Worm (Caenorhabditis elegans) whole organism, mixed stage, embryonic: ENCODE data around the gene thoc-5.

Source experiments
- M03D4.4 ChIP-seq: sonication (generic microtip); optimal IDR thresholded peaks from 2 replicates; lab custom pipeline; 2017; ENCODE audit warnings: mild to moderate bottlenecking, missing genetic modification characterization, missing compliant biosample characterization
- bed-3 ChIP-seq: fragments of 200-800 bp; sonication (Bioruptor generic); optimal IDR thresholded peaks from 3 replicates; lab custom pipeline; 2018; ENCODE audit warnings: mild to moderate bottlenecking, missing genetic modification characterization, moderate library complexity, missing compliant biosample characterization
- blmp-1 ChIP-seq: fragments of 150-350 bp; optimal IDR thresholded peaks from 2 replicates; lab custom pipeline; 2014; ENCODE audit warnings: missing biosample characterization, missing genetic modification characterization
- ceh-39 ChIP-seq: fragments of 150-350 bp; optimal IDR thresholded peaks from 2 replicates; lab custom pipeline; 2014; ENCODE audit warnings: missing biosample characterization, missing genetic modification characterization
- ceh-83 ChIP-seq: fragments of 200-800 bp; sonication (Bioruptor generic); optimal IDR thresholded peaks from 2 replicates; lab custom pipeline; 2018; ENCODE audit warnings: mild to moderate bottlenecking, missing genetic modification characterization, missing compliant biosample characterization
- cnd-1 ChIP-seq: fragments of 200-800 bp; sonication (Bioruptor generic); optimal IDR thresholded peaks from 2 replicates; lab custom pipeline; 2018; ENCODE audit warnings: mild to moderate bottlenecking, missing genetic modification characterization, missing compliant biosample characterization
- elt-3 ChIP-seq: fragments of 150-350 bp; optimal IDR thresholded peaks from 2 replicates; lab custom pipeline; 2014; ENCODE audit warnings: missing biosample characterization, missing genetic modification characterization
- lin-32 ChIP-seq: fragments of 200-800 bp; sonication (Bioruptor generic); optimal IDR thresholded peaks from 2 replicates; lab custom pipeline; 2018; ENCODE audit warnings: mild to moderate bottlenecking, missing genetic modification characterization, missing compliant biosample characterization
- nhr-237 ChIP-seq: fragments of 150-350 bp; optimal IDR thresholded peaks from 2 replicates; lab custom pipeline; 2014; ENCODE audit warnings: missing biosample characterization, missing genetic modification characterization
- nhr-28 ChIP-seq: fragments of 150-350 bp; optimal IDR thresholded peaks from 2 replicates; lab custom pipeline; 2014; ENCODE audit warnings: missing biosample characterization, missing genetic modification characterization
- snpc-4 ChIP-seq: fragments of 150-350 bp; optimal IDR thresholded peaks from 2 replicates; lab custom pipeline; 2014; ENCODE audit warnings: missing biosample characterization, missing genetic modification characterization
- tbx-8 ChIP-seq: fragments of 200-800 bp; sonication (Bioruptor generic); optimal IDR thresholded peaks from 2 replicates; lab custom pipeline; 2018; ENCODE audit warnings: mild to moderate bottlenecking, missing genetic modification characterization, moderate library complexity, missing compliant biosample characterization

Gene thoc-5

DNA sequence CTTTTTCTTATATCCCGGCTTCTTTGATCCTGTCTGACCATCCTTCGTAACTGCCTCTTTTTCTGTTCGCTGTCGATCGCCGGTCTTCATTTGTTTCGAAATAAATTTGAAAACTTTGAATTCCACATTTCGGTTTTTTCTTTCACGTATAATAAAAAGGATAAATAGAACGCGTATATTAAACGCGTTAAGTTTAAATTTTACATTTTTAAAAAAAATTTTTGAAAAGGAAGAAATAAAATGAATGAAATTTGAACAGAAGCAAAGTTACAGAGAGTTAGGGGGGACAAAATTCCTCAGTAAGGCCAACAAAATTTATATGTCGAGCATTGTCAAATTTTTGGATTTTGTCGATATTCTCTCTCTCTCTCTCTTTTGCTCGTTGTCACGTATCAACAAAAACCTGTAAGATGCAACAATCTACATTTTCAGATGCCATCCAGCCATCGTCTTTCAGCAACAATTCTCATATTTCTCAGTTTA, 47.4 kb downstream of the thoc-5 start, which contains the start of the genes T15B12.2 and F52C9.5:
Gene T15B12.2, minus strand, starts transcription at position 101 of the 483 bp plus-strand sequence.
Gene F52C9.5, plus strand, starts transcription at position 433 of the 483 bp plus-strand sequence.
- TF ChIP-seq nhr-28 (tag; lab: Kevin White, UChicago) = no peak
- no peak for TF ChIP-seq ceh-83 (GFP tag; lab: Kevin White, UChicago)
- TF ChIP-seq snpc-4 (tag; lab: Kevin White, UChicago) = no peak
- no peak for TF ChIP-seq ceh-39
- no peak for TF ChIP-seq cnd-1 (tag; lab: Kevin White, UChicago)
- no peak for TF ChIP-seq nhr-237 (tag; lab: Kevin White, UChicago)
- TF ChIP-seq elt-3 (tag; lab: Kevin White, UChicago) = no peak
- no peak for TF ChIP-seq tbx-8
- no peak for TF ChIP-seq blmp-1 (tag; lab: Kevin White, UChicago)
- no peak for TF ChIP-seq bed-3
- no peak for TF ChIP-seq M03D4.4 (tag; lab: Kevin White, UChicago)
- TF ChIP-seq lin-32 (GFP tag; lab: Kevin White, UChicago) = no peak
